Worm (Caenorhabditis elegans) whole organism, mixed stage, embryonic: ENCODE results near the gene scl-9.

Source experiments
- mep-1 ChIP-seq: fragments of 150-350 bp; optimal IDR thresholded peaks from 2 replicates; lab custom pipeline; 2017; ENCODE audit warnings: missing biosample characterization, missing genetic modification reagents, missing genetic modification characterization, inconsistent platforms
- nhr-76 ChIP-seq: sonication (generic microtip); optimal IDR thresholded peaks from 2 replicates; lab custom pipeline; 2017; ENCODE audit warnings: missing biosample characterization, missing genetic modification characterization
- pha-4 ChIP-seq: fragments of 150-350 bp; optimal IDR thresholded peaks from 2 replicates; lab custom pipeline; 2018; ENCODE audit warnings: missing biosample characterization, missing genetic modification reagents, missing genetic modification characterization
- snpc-4 ChIP-seq: fragments of 150-350 bp; optimal IDR thresholded peaks from 2 replicates; lab custom pipeline; 2014; ENCODE audit warnings: missing biosample characterization, missing genetic modification characterization
- unc-62 ChIP-seq: fragments of 150-350 bp; optimal IDR thresholded peaks from 2 replicates; lab custom pipeline; 2014; ENCODE audit warnings: missing biosample characterization, missing genetic modification reagents, missing genetic modification characterization
- ztf-11 ChIP-seq: fragments of 150-350 bp; optimal IDR thresholded peaks from 2 replicates; lab custom pipeline; 2014; ENCODE audit warnings: missing biosample characterization, missing genetic modification characterization

DNA sequence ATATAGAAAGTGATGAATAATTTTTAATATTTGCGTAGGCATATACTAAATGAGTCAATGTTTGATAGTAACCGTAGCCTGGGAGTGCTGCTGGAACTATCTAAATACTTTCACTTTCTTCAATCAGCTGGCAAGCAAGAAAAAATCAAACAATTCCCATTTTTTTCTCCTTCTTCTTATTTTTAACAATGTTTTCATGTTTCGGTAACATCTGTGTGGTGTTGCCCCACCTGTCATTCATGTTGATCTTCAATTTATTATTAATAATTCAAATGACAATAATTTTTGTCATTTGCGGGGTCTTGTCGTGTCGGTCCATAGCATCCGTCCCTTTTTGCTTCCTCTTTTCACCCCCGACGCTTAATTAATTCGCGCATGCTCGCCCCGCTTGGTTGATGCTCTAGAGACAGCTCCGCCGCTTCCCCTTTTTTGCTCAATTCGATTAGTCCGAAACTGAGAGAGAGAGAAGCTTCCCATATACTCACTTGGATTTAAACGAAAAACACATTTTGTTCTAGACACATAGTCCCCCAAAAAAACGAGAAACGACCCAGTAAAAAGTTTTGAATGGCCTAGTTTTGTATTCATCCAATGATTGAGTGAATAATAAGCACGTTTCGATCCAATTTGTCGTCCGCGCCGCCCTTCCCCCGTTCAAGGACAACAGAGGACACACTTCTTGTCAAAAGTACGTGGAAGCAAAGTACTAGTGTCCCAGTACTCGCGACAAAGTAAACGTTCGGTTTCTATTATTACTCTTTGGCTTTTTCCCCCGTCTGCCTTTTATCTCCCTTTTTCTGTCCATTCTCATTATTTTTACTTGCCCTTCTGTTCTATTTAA is 18.9 kb upstream of the scl-9 start:
- TF ChIP-seq pha-4 (tag; lab: Kevin White, UChicago) (no peak), snpc-4 (tag; lab: Kevin White, UChicago) (no peak), mep-1 (tag; lab: Kevin White, UChicago) (no peak), unc-62 (GFP tag; lab: Kevin White, UChicago) (peak; percentile 10), nhr-76 (tag; lab: Kevin White, UChicago) (no peak), ztf-11 (tag; lab: Kevin White, UChicago) (no peak)
